Fruit fly (Drosophila melanogaster) whole organism, prepupa: ENCODE measurements around the gene Spindly.
A peak's percentile ranks its signal among the peaks of the same experiment; 100 is the strongest.

ENCODE experiments used
- Blimp-1 ChIP-seq: fragments of 200-800 bp; sonication (Bioruptor generic); optimal IDR thresholded peaks from 3 replicates; lab custom pipeline; 2017; ENCODE audit warnings: missing biosample characterization, missing genetic modification characterization, mild to moderate bottlenecking, moderate library complexity, missing genetic modification reagents
- CG10631 ChIP-seq: fragments of 200-800 bp; sonication (Bioruptor generic); optimal IDR thresholded peaks from 2 replicates; lab custom pipeline; 2016; ENCODE audit warnings: missing biosample characterization, missing genetic modification characterization
- CG10669 ChIP-seq: fragments of 200-800 bp; sonication (Bioruptor generic); optimal IDR thresholded peaks from 3 replicates; lab custom pipeline; 2018; ENCODE audit warnings: missing biosample characterization, mild to moderate bottlenecking, missing genetic modification characterization, moderate library complexity
- CG11294 ChIP-seq: fragments of 200-800 bp; sonication (Bioruptor generic); IDR thresholded peaks from 2 replicates; pipeline ENCODE4 v1.3.6; 2022; ENCODE audit warnings: missing biosample characterization, missing genetic modification characterization
- CG11762 ChIP-seq: fragments of 200-800 bp; sonication (Bioruptor generic); optimal IDR thresholded peaks from 3 replicates; lab custom pipeline; 2016; ENCODE audit warnings: missing biosample characterization, missing genetic modification characterization; ENCODE audit not compliant: insufficient read depth
- CG11902 ChIP-seq: fragments of 200-800 bp; sonication (Bioruptor generic); optimal IDR thresholded peaks from 3 replicates; lab custom pipeline; 2016; ENCODE audit warnings: missing biosample characterization, missing genetic modification characterization
- CG15336 ChIP-seq: fragments of 200-800 bp; sonication (Bioruptor generic); IDR thresholded peaks from 2 replicates; pipeline ENCODE4 v1.3.6; 2022; ENCODE audit warnings: missing biosample characterization, missing genetic modification characterization
- CG1621 ChIP-seq: fragments of 200-800 bp; sonication (Bioruptor generic); optimal IDR thresholded peaks from 3 replicates; lab custom pipeline; 2018; ENCODE audit warnings: missing biosample characterization, mild to moderate bottlenecking, missing genetic modification characterization
- CG16779 ChIP-seq: fragments of 200-800 bp; sonication (Bioruptor generic); optimal IDR thresholded peaks from 3 replicates; lab custom pipeline; 2017; ENCODE audit warnings: missing biosample characterization, mild to moderate bottlenecking, missing genetic modification characterization
- CG3032 ChIP-seq: fragments of 200-800 bp; optimal IDR thresholded peaks from 2 replicates; lab custom pipeline; 2019; ENCODE audit warnings: missing biosample characterization, mild to moderate bottlenecking, missing genetic modification characterization, moderate library complexity
- CG31627 ChIP-seq: fragments of 200-800 bp; sonication (Bioruptor generic); optimal IDR thresholded peaks from 3 replicates; lab custom pipeline; 2016; ENCODE audit warnings: missing biosample characterization, missing genetic modification characterization
- CG32006 ChIP-seq: fragments of 200-800 bp; sonication (Bioruptor generic); optimal IDR thresholded peaks from 3 replicates; lab custom pipeline; 2017; ENCODE audit warnings: missing biosample characterization, mild to moderate bottlenecking, missing genetic modification characterization
- CG3919 ChIP-seq: fragments of 200-800 bp; sonication (Bioruptor generic); optimal IDR thresholded peaks from 3 replicates; lab custom pipeline; 2016; ENCODE audit warnings: missing biosample characterization, missing genetic modification characterization
- CG4318 ChIP-seq: fragments of 200-800 bp; sonication (Bioruptor generic); optimal IDR thresholded peaks from 3 replicates; lab custom pipeline; 2017; ENCODE audit warnings: missing biosample characterization, mild to moderate bottlenecking, missing genetic modification characterization
- CG6163 ChIP-seq: fragments of 200-800 bp; sonication (Bioruptor generic); IDR thresholded peaks from 3 replicates; pipeline ENCODE4 v1.3.6; 2022; ENCODE audit warnings: missing biosample characterization, missing genetic modification characterization
- CG6276 ChIP-seq: fragments of 200-800 bp; sonication (Bioruptor generic); optimal IDR thresholded peaks from 2 replicates; lab custom pipeline; 2017; ENCODE audit warnings: missing biosample characterization, mild to moderate bottlenecking, missing genetic modification characterization
- CG6792 ChIP-seq: fragments of 200-800 bp; sonication (Bioruptor generic); optimal IDR thresholded peaks from 3 replicates; lab custom pipeline; 2016; ENCODE audit warnings: missing biosample characterization, missing genetic modification characterization
- CG6854 ChIP-seq: fragments of 200-800 bp; sonication (Bioruptor generic); optimal IDR thresholded peaks from 2 replicates; lab custom pipeline; 2017; ENCODE audit warnings: missing biosample characterization, mild to moderate bottlenecking, missing genetic modification characterization
- CG7368 ChIP-seq: fragments of 200-800 bp; sonication (Bioruptor generic); optimal IDR thresholded peaks from 3 replicates; lab custom pipeline; 2016; ENCODE audit warnings: missing biosample characterization, missing genetic modification characterization
- CG8119 ChIP-seq: fragments of 200-800 bp; sonication (Bioruptor generic); IDR thresholded peaks from 3 replicates; pipeline ENCODE4 v1.3.6; 2022; ENCODE audit warnings: missing biosample characterization, missing genetic modification characterization
- CG8319 ChIP-seq: fragments of 200-800 bp; sonication (Bioruptor generic); optimal IDR thresholded peaks from 3 replicates; lab custom pipeline; 2016; ENCODE audit warnings: missing biosample characterization, missing genetic modification characterization
- CG8632 ChIP-seq: fragments of 200-800 bp; sonication (Bioruptor generic); optimal IDR thresholded peaks from 3 replicates; lab custom pipeline; 2016; ENCODE audit warnings: missing biosample characterization, missing genetic modification characterization
- CG9139 ChIP-seq: fragments of 200-800 bp; sonication (Bioruptor generic); optimal IDR thresholded peaks from 3 replicates; lab custom pipeline; 2017; ENCODE audit warnings: missing biosample characterization, mild to moderate bottlenecking, missing genetic modification characterization
- Eip75B ChIP-seq: fragments of 200-800 bp; sonication (Bioruptor generic); optimal IDR thresholded peaks from 3 replicates; lab custom pipeline; 2016; ENCODE audit warnings: missing biosample characterization, missing genetic modification characterization
- Eip78C ChIP-seq: fragments of 200-800 bp; sonication (Bioruptor generic); peaks from one replicate; lab custom pipeline; 2016; ENCODE audit warnings: missing biosample characterization, missing genetic modification characterization
- Eip93F ChIP-seq: fragments of 200-800 bp; sonication (Bioruptor generic); optimal IDR thresholded peaks from 2 replicates; lab custom pipeline; 2016; ENCODE audit warnings: missing biosample characterization, mild to moderate bottlenecking, missing genetic modification characterization
- Ets96B ChIP-seq: fragments of 200-800 bp; optimal IDR thresholded peaks from 2 replicates; lab custom pipeline; 2019; ENCODE audit warnings: missing biosample characterization, mild to moderate bottlenecking, missing genetic modification characterization, moderate library complexity
- Hr38 ChIP-seq: sonication (Bioruptor generic); optimal IDR thresholded peaks from 2 replicates; lab custom pipeline; 2016; ENCODE audit warnings: missing biosample characterization, missing genetic modification characterization
- Hr39 ChIP-seq: fragments of 200-800 bp; sonication (Bioruptor generic); optimal IDR thresholded peaks from 2 replicates; lab custom pipeline; 2016; ENCODE audit warnings: missing biosample characterization, missing genetic modification characterization
- Lpt ChIP-seq: fragments of 200-800 bp; sonication (Bioruptor generic); optimal IDR thresholded peaks from 3 replicates; lab custom pipeline; 2016; ENCODE audit warnings: missing biosample characterization, missing genetic modification characterization
- Met ChIP-seq: fragments of 200-800 bp; sonication (Bioruptor generic); optimal IDR thresholded peaks from 3 replicates; lab custom pipeline; 2016; ENCODE audit warnings: missing biosample characterization, missing genetic modification characterization
- OdsH ChIP-seq: fragments of 200-800 bp; sonication (Bioruptor generic); optimal IDR thresholded peaks from 3 replicates; lab custom pipeline; 2016; ENCODE audit warnings: missing biosample characterization, missing genetic modification characterization
- Smox ChIP-seq: fragments of 200-800 bp; sonication (Bioruptor generic); optimal IDR thresholded peaks from 3 replicates; lab custom pipeline; 2016; ENCODE audit warnings: missing biosample characterization, missing genetic modification characterization
- Sox102F ChIP-seq: fragments of 200-800 bp; sonication (Bioruptor generic); optimal IDR thresholded peaks from 2 replicates; lab custom pipeline; 2016; ENCODE audit warnings: missing biosample characterization, mild to moderate bottlenecking, missing genetic modification characterization
- Sox14 ChIP-seq: fragments of 200-800 bp; sonication (Bioruptor generic); optimal IDR thresholded peaks from 3 replicates; lab custom pipeline; 2016; ENCODE audit warnings: missing biosample characterization, missing genetic modification characterization
- Sox15 ChIP-seq: fragments of 200-800 bp; sonication (Bioruptor generic); optimal IDR thresholded peaks from 3 replicates; lab custom pipeline; 2016; ENCODE audit warnings: missing biosample characterization, missing genetic modification characterization
- achi ChIP-seq: fragments of 200-800 bp; sonication (Bioruptor generic); optimal IDR thresholded peaks from 3 replicates; lab custom pipeline; 2016; ENCODE audit warnings: missing biosample characterization, missing genetic modification characterization
- acj6 ChIP-seq: fragments of 200-800 bp; sonication (Bioruptor generic); optimal IDR thresholded peaks from 3 replicates; lab custom pipeline; 2016; ENCODE audit warnings: missing biosample characterization, missing genetic modification characterization
- dac ChIP-seq: fragments of 200-800 bp; sonication (Bioruptor generic); optimal IDR thresholded peaks from 2 replicates; lab custom pipeline; 2017; ENCODE audit warnings: missing biosample characterization, mild to moderate bottlenecking, missing genetic modification characterization
- eg ChIP-seq: fragments of 200-800 bp; sonication (Bioruptor generic); IDR thresholded peaks from 3 replicates; pipeline ENCODE4 v1.3.6; 2022; ENCODE audit warnings: missing biosample characterization, missing genetic modification characterization
- esn ChIP-seq: fragments of 200-800 bp; sonication (Bioruptor generic); optimal IDR thresholded peaks from 2 replicates; lab custom pipeline; 2016; ENCODE audit warnings: missing biosample characterization, mild to moderate bottlenecking, missing genetic modification characterization, moderate library complexity
- fd59A ChIP-seq: fragments of 200-800 bp; sonication (Bioruptor generic); optimal IDR thresholded peaks from 2 replicates; lab custom pipeline; 2017; ENCODE audit warnings: missing biosample characterization, mild to moderate bottlenecking, missing genetic modification characterization, missing genetic modification reagents
- fd85E ChIP-seq: fragments of 200-800 bp; sonication (Bioruptor generic); optimal IDR thresholded peaks from 3 replicates; lab custom pipeline; 2016; ENCODE audit warnings: missing biosample characterization, missing genetic modification characterization
- fkh ChIP-seq: fragments of 200-800 bp; sonication (Bioruptor generic); optimal IDR thresholded peaks from 3 replicates; lab custom pipeline; 2017; ENCODE audit warnings: missing biosample characterization, mild to moderate bottlenecking, missing genetic modification characterization, moderate library complexity
- net ChIP-seq: fragments of 200-800 bp; sonication (Bioruptor generic); optimal IDR thresholded peaks from 3 replicates; lab custom pipeline; 2016; ENCODE audit warnings: missing biosample characterization, missing genetic modification characterization
- pdm3 ChIP-seq: fragments of 200-800 bp; sonication (Bioruptor generic); optimal IDR thresholded peaks from 3 replicates; lab custom pipeline; 2016; ENCODE audit warnings: missing biosample characterization, missing genetic modification characterization
- salr ChIP-seq, 2 experiments: fragments of 200-800 bp; sonication (Bioruptor generic); optimal IDR thresholded peaks; 3 replicates each; lab custom pipeline; 2016 to 2018; ENCODE audit warnings: missing biosample characterization in 2 of 2, missing genetic modification characterization in 2 of 2, mild to moderate bottlenecking in 1 of 2
- spab ChIP-seq: fragments of 200-800 bp; sonication (Bioruptor generic); optimal IDR thresholded peaks from 2 replicates; lab custom pipeline; 2017; ENCODE audit warnings: missing biosample characterization, mild to moderate bottlenecking, missing genetic modification characterization, missing genetic modification reagents
- svp ChIP-seq: fragments of 200-800 bp; sonication (Bioruptor generic); peaks from one replicate; lab custom pipeline; 2016; ENCODE audit warnings: missing biosample characterization, missing genetic modification characterization
- topi ChIP-seq: fragments of 200-800 bp; sonication (Bioruptor generic); optimal IDR thresholded peaks from 3 replicates; lab custom pipeline; 2016; ENCODE audit warnings: missing biosample characterization, missing genetic modification characterization
- vri ChIP-seq: fragments of 200-800 bp; sonication (Bioruptor generic); optimal IDR thresholded peaks from 3 replicates; lab custom pipeline; 2016; ENCODE audit warnings: missing biosample characterization, mild to moderate bottlenecking, missing genetic modification characterization

Gene Spindly

dm6 chr2L:3567394-3567793, 37.3 kb upstream of the Spindly start (continued):
- no peak for TF ChIP-seq Blimp-1

DNA sequence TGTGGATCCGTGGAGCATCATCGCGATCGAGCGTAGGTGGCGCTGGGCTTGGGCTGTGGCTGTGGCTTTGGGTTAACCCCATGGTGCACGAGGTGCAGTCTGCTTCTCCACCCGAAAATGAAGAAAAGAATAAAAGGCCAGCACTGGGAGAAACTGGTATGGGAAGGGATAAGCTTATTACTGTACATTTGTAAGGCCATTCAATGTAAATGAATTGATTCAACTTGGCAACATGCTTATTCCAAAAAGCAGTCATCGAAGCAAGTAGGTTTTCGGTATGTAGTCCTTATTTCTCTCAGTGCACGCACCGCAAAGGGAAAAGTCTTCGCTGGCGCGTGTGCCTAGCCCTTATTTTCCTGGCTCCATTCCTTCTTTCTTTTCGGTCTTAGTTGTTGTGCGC, 36.4 kb upstream of the Spindly start:
- TF ChIP-seq CG6163 (GFP tag; lab: Robert Waterston, UW) (peak; percentile 79), CG7368 (GFP tag; lab: Kevin White, UChicago) (peak; percentile 39), Met (GFP tag; lab: Kevin White, UChicago) (peak; percentile 60), topi (peak; percentile 70), Eip93F (GFP tag; lab: Kevin White, UChicago) (no peak), salr (GFP tag; optimal IDR thresholded peaks at IDR 0.05; lab: Kevin White, UChicago) (peak in 1 of 2 experiments; percentile 22), Hr38 (GFP tag; lab: Kevin White, UChicago) (no peak), CG1621 (tag; lab: Kevin White, UChicago) (peak; percentile 56), CG15336 (GFP tag; lab: Robert Waterston, UW) (peak; percentile 41; the same call in 1 of the 2 replicates), Sox102F (peak; percentile 59), Ets96B (tag; lab: Kevin White, UChicago) (peak; percentile 56), Eip78C (peak; percentile 80), eg (0 out of 3 replicates have a peak, but pooled peaks have one; percentile 33), dac (GFP tag; lab: Kevin White, UChicago) (no peak), CG16779 (tag; lab: Kevin White, UChicago) (peak; percentile 22), CG11294 (no peak), vri (GFP tag; lab: Kevin White, UChicago) (peak; percentile 31), CG3032 (peak; percentile 58), CG8119 (peak; percentile 58), CG8632 (GFP tag; lab: Kevin White, UChicago) (peak; percentile 30), Sox14 (peak; percentile 71), svp (GFP tag; lab: Kevin White, UChicago) (peak; percentile 90), Hr39 (peak; percentile 72), Eip75B (GFP tag; lab: Kevin White, UChicago) (peak; percentile 44), Sox15 (GFP tag; lab: Kevin White, UChicago) (peak; percentile 4), CG4318 (GFP tag; lab: Kevin White, UChicago) (no peak), CG32006 (GFP tag; lab: Kevin White, UChicago) (peak; percentile 51), CG11902 (GFP tag; lab: Kevin White, UChicago) (peak; percentile 20), CG9139 (GFP tag; lab: Kevin White, UChicago) (peak; percentile 12), Smox (peak; percentile 60), net (GFP tag; lab: Kevin White, UChicago) (peak; percentile 2), OdsH (peak; percentile 58), CG6792 (GFP tag; lab: Kevin White, UChicago) (peak; percentile 58), CG31627 (peak; percentile 66), spab (GFP tag; lab: Kevin White, UChicago) (peak; percentile 54), Blimp-1 (no peak), achi (peak; percentile 52), Lpt (GFP tag; lab: Kevin White, UChicago) (no peak), CG10669 (GFP tag; lab: Kevin White, UChicago) (peak; percentile 24), CG6276 (GFP tag; lab: Kevin White, UChicago) (no peak), CG10631 (GFP tag; lab: Kevin White, UChicago) (peak; percentile 71), fd85E (no peak), pdm3 (GFP tag; lab: Kevin White, UChicago) (peak; percentile 57), CG6854 (GFP tag; lab: Kevin White, UChicago) (no peak), CG8319 (GFP tag; lab: Kevin White, UChicago) (peak; percentile 9), acj6 (GFP tag; lab: Kevin White, UChicago) (peak; percentile 35), fkh (GFP tag; lab: Kevin White, UChicago) (no peak), CG11762 (GFP tag; lab: Kevin White, UChicago) (peak; percentile 23), fd59A (GFP tag; lab: Kevin White, UChicago) (peak; percentile 47), CG3919 (GFP tag; lab: Kevin White, UChicago) (peak; percentile 75), esn (GFP tag; lab: Kevin White, UChicago) (peak; percentile 60)
